Fruit fly (Drosophila melanogaster) whole organism, wandering third instar larva: ENCODE data around the gene CG5645.
A peak's percentile ranks its signal among the peaks of the same experiment; 100 is the strongest.

ENCODE experiments used
- Abd-B ChIP-seq: fragments of >200 bp; optimal IDR thresholded peaks from 2 replicates; lab custom pipeline; 2017; ENCODE audit warnings: missing biosample characterization, missing genetic modification characterization
- CG32264 ChIP-seq: fragments of 200-800 bp; sonication (Bioruptor generic); optimal IDR thresholded peaks from 2 replicates; lab custom pipeline; 2016; ENCODE audit warnings: missing biosample characterization, missing genetic modification characterization
- CG9705 ChIP-seq: fragments of 200-800 bp; sonication (Bioruptor generic); optimal IDR thresholded peaks from 2 replicates; lab custom pipeline; 2018; ENCODE audit warnings: missing biosample characterization, mild to moderate bottlenecking, missing genetic modification characterization
- CrebA ChIP-seq: fragments of 200-800 bp; sonication (Bioruptor generic); optimal IDR thresholded peaks from 2 replicates; lab custom pipeline; 2016; ENCODE audit warnings: missing biosample characterization, mild to moderate bottlenecking, missing genetic modification characterization, borderline replicate concordance
- Dfd ChIP-seq: fragments of >200 bp; optimal IDR thresholded peaks from 2 replicates; lab custom pipeline; 2017; ENCODE audit warnings: missing biosample characterization, missing genetic modification characterization
- Dif ChIP-seq: fragments of 200-275, 200-300 bp; sonication (Bioruptor generic); optimal IDR thresholded peaks from 2 replicates; lab custom pipeline; 2018; ENCODE audit warnings: missing biosample characterization, missing genetic modification characterization; ENCODE audit not compliant: partially characterized antibody
- GATAd ChIP-seq: sonication (Bioruptor generic); optimal IDR thresholded peaks from 2 replicates; lab custom pipeline; 2016; ENCODE audit warnings: missing biosample characterization, missing genetic modification characterization
- HLH106 ChIP-seq: fragments of 200-800 bp; optimal IDR thresholded peaks from 3 replicates; lab custom pipeline; 2019; ENCODE audit warnings: missing biosample characterization, mild to moderate bottlenecking, missing genetic modification characterization, moderate library complexity
- Hnf4 ChIP-seq: fragments of 200-800 bp; sonication (Bioruptor generic); optimal IDR thresholded peaks from 2 replicates; lab custom pipeline; 2016; ENCODE audit warnings: missing biosample characterization, mild to moderate bottlenecking, missing genetic modification characterization
- Hr78 ChIP-seq: fragments of >200 bp; optimal IDR thresholded peaks from 2 replicates; lab custom pipeline; 2017; ENCODE audit warnings: missing biosample characterization, missing genetic modification characterization
- Hr83 ChIP-seq: fragments of 200-300 bp; sonication (Bioruptor generic); optimal IDR thresholded peaks from 2 replicates; lab custom pipeline; 2016; ENCODE audit warnings: missing biosample characterization, mild to moderate bottlenecking, missing genetic modification characterization, moderate library complexity; ENCODE audit not compliant: poor library complexity, severe bottlenecking
- Jra ChIP-seq: sonication (Bioruptor generic); optimal IDR thresholded peaks from 2 replicates; lab custom pipeline; 2016; ENCODE audit warnings: missing biosample characterization, missing genetic modification characterization
- Mio ChIP-seq: sonication (Bioruptor generic); optimal IDR thresholded peaks from 2 replicates; lab custom pipeline; 2016; ENCODE audit warnings: missing biosample characterization, missing genetic modification characterization
- Myc ChIP-seq: fragments of >200 bp; optimal IDR thresholded peaks from 2 replicates; lab custom pipeline; 2017
- N ChIP-seq: fragments of >200 bp; optimal IDR thresholded peaks from 2 replicates; lab custom pipeline; 2018; ENCODE audit warnings: missing biosample characterization, missing external identifiers, missing genetic modification characterization
- OdsH ChIP-seq: fragments of 200-800 bp; sonication (Bioruptor generic); optimal IDR thresholded peaks from 2 replicates; lab custom pipeline; 2016; ENCODE audit warnings: missing biosample characterization, mild to moderate bottlenecking, missing genetic modification characterization
- Rel ChIP-seq, 2 experiments: fragments of 200-800 bp; sonication (Bioruptor generic) in 1 of 2; optimal IDR thresholded peaks; 2 replicates in 1 of 2; 3 replicates in 1 of 2; lab custom pipeline; 2016 to 2019; ENCODE audit warnings: mild to moderate bottlenecking in 2 of 2, missing biosample characterization in 2 of 2, missing genetic modification characterization in 2 of 2, moderate library complexity in 1 of 2
- Sp1 ChIP-seq: fragments of 200-800 bp; sonication (Bioruptor generic); optimal IDR thresholded peaks from 3 replicates; lab custom pipeline; 2019; ENCODE audit warnings: missing biosample characterization, mild to moderate bottlenecking, missing genetic modification characterization, moderate library complexity
- Vsx2 ChIP-seq: fragments of 200-300, 225-300 bp; sonication (Bioruptor generic); optimal IDR thresholded peaks from 2 replicates; lab custom pipeline; 2018; ENCODE audit warnings: missing biosample characterization, missing genetic modification characterization; ENCODE audit not compliant: partially characterized antibody
- br ChIP-seq: fragments of 200-800 bp; sonication (Bioruptor generic); optimal IDR thresholded peaks from 2 replicates; lab custom pipeline; 2016; ENCODE audit warnings: missing biosample characterization, missing genetic modification characterization
- brk ChIP-seq: fragments of 200-800 bp; sonication (Bioruptor generic); optimal IDR thresholded peaks from 2 replicates; lab custom pipeline; 2016; ENCODE audit warnings: missing biosample characterization, mild to moderate bottlenecking, missing genetic modification characterization
- dl ChIP-seq, 2 experiments: fragments of 175-275, 200-275 bp in 1 of 2; fragments of 200-275 bp in 1 of 2; sonication (Bioruptor generic); optimal IDR thresholded peaks; lab custom pipeline; 2018; ENCODE audit warnings: mild to moderate bottlenecking in 2 of 2, missing biosample characterization in 2 of 2, missing genetic modification characterization in 2 of 2, moderate library complexity in 2 of 2; ENCODE audit not compliant: partially characterized antibody in 2 of 2, insufficient read depth in 1 of 2
- dmrt93B ChIP-seq: fragments of 200-800 bp; sonication (Bioruptor generic); optimal IDR thresholded peaks from 2 replicates; lab custom pipeline; 2018; ENCODE audit warnings: missing biosample characterization, mild to moderate bottlenecking, missing genetic modification characterization
- dsf ChIP-seq: sonication (Bioruptor generic); optimal IDR thresholded peaks from 2 replicates; lab custom pipeline; 2016; ENCODE audit warnings: missing biosample characterization, missing genetic modification characterization, borderline replicate concordance
- ey ChIP-seq: fragments of 200-800 bp; sonication (Bioruptor generic); optimal IDR thresholded peaks from 2 replicates; lab custom pipeline; 2016; ENCODE audit warnings: missing biosample characterization, missing genetic modification characterization
- foxo ChIP-seq, 2 experiments: fragments of 200-800 bp; sonication (Bioruptor generic); optimal IDR thresholded peaks; 2 replicates in 1 of 2; 3 replicates in 1 of 2; lab custom pipeline; 2016 to 2017; ENCODE audit warnings: missing biosample characterization in 2 of 2, missing genetic modification characterization in 2 of 2
- fru ChIP-seq: fragments of 200-800 bp; sonication (Bioruptor generic); optimal IDR thresholded peaks from 3 replicates; lab custom pipeline; 2016; ENCODE audit warnings: missing biosample characterization, mild to moderate bottlenecking, missing genetic modification characterization
- h ChIP-seq: fragments of 200-800 bp; sonication (Bioruptor generic); optimal IDR thresholded peaks from 3 replicates; lab custom pipeline; 2016; ENCODE audit warnings: missing biosample characterization, mild to moderate bottlenecking, missing genetic modification characterization
- jim ChIP-seq: fragments of 175-275, 200-325 bp; sonication (Bioruptor generic); optimal IDR thresholded peaks from 2 replicates; lab custom pipeline; 2016; ENCODE audit warnings: missing biosample characterization, mild to moderate bottlenecking, missing genetic modification characterization
- lola ChIP-seq: fragments of >200 bp; optimal IDR thresholded peaks from 2 replicates; lab custom pipeline; 2017; ENCODE audit warnings: missing biosample characterization, missing genetic modification characterization
- pan ChIP-seq: fragments of >200 bp; optimal IDR thresholded peaks from 2 replicates; lab custom pipeline; 2017
- psq ChIP-seq: fragments of 200-800 bp; sonication (Bioruptor generic); optimal IDR thresholded peaks from 3 replicates; lab custom pipeline; 2017; ENCODE audit warnings: missing biosample characterization, mild to moderate bottlenecking, missing genetic modification characterization, moderate library complexity
- rgr ChIP-seq: fragments of 200-800 bp; sonication (Bioruptor generic); optimal IDR thresholded peaks from 3 replicates; lab custom pipeline; 2016; ENCODE audit warnings: missing biosample characterization, mild to moderate bottlenecking, missing genetic modification characterization
- sage ChIP-seq: fragments of 200-800 bp; sonication (Bioruptor generic); optimal IDR thresholded peaks from 2 replicates; lab custom pipeline; 2016; ENCODE audit warnings: missing biosample characterization, mild to moderate bottlenecking, missing genetic modification characterization
- sv ChIP-seq: fragments of 200-800 bp; sonication (Bioruptor generic); optimal IDR thresholded peaks from 3 replicates; lab custom pipeline; 2016; ENCODE audit warnings: missing biosample characterization, missing genetic modification characterization
- tai ChIP-seq: sonication (Bioruptor generic); optimal IDR thresholded peaks from 2 replicates; lab custom pipeline; 2016; ENCODE audit warnings: missing biosample characterization, missing genetic modification characterization
- usp ChIP-seq: fragments of >200 bp; optimal IDR thresholded peaks from 2 replicates; lab custom pipeline; 2017; ENCODE audit warnings: missing biosample characterization, missing genetic modification characterization
- woc ChIP-seq: sonication (Bioruptor generic); optimal IDR thresholded peaks from 2 replicates; lab custom pipeline; 2016; ENCODE audit warnings: missing biosample characterization, mild to moderate bottlenecking, missing genetic modification characterization

The CG5645 gene

DNA sequence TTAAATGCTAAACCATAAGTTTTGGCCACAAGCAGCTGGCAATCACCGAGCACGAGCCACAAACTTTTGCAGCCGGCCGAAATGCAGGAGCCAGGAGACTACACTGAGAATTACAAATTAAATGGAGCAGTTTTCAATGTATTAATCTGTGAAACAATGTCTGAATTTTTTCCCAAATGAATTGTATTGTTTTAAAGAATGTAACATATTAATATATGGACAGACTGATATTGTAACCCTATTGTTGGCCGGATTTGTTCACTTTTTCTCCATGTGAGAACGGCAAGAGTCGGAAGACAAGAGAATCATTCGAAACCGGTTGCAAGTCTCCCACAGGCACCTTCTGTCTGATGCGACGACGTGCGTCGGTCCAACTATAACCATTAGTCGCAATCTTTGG lies 21.4 kb downstream of the CG5645 start:
- TF ChIP-seq Hr83 (GFP tag; lab: Kevin White, UChicago) (no peak), Mio (GFP tag; lab: Kevin White, UChicago) (peak; percentile 22), dl (GFP tag; optimal IDR thresholded peaks at IDR 0.05; lab: Kevin White, UChicago; ENCODE audit: insufficient read depth in 1 of 2, partially characterized antibody in 2 of 2) (no peak), lola (no peak), Abd-B (no peak), h (GFP tag; lab: Kevin White, UChicago) (peak; percentile 93), brk (GFP tag; lab: Kevin White, UChicago) (peak; percentile 86), tai (GFP tag; lab: Kevin White, UChicago) (no peak), CrebA (GFP tag; lab: Kevin White, UChicago) (no peak), Hnf4 (peak; percentile 84), sage (GFP tag; lab: Kevin White, UChicago) (peak; percentile 89), Hr78 (GFP tag; lab: Kevin White, UChicago) (no peak), foxo (GFP tag; optimal IDR thresholded peaks at IDR 0.05; lab: Kevin White, UChicago) (peak; percentile 46 to 93), CG32264 (GFP tag; lab: Kevin White, UChicago) (peak; percentile 82), Rel (GFP tag; optimal IDR thresholded peaks at IDR 0.05; lab: Kevin White, UChicago) (peak; percentile 96), Rel (tag; optimal IDR thresholded peaks at IDR 0.05; lab: Kevin White, UChicago) (peak; percentile 58), HLH106 (tag; lab: Kevin White, UChicago) (peak; percentile 91), usp (no peak), CG9705 (peak; percentile 71), br (GFP tag; lab: Kevin White, UChicago) (peak; percentile 94), woc (GFP tag; lab: Kevin White, UChicago) (peak; percentile 89), OdsH (peak; percentile 93), N (GFP tag; lab: Kevin White, UChicago) (no peak), jim (GFP tag; lab: Kevin White, UChicago) (no peak), psq (GFP tag; lab: Kevin White, UChicago) (peak; percentile 90), Vsx2 (GFP tag; lab: Kevin White, UChicago) (no peak), Jra (peak; percentile 78), dmrt93B (peak; percentile 79), fru (GFP tag; lab: Kevin White, UChicago) (peak; percentile 94), pan (lab: Kevin White, UChicago) (no peak), Dfd (GFP tag; lab: Kevin White, UChicago) (no peak), Sp1 (GFP tag; lab: Kevin White, UChicago) (peak; percentile 89), dsf (GFP tag; lab: Kevin White, UChicago) (peak; percentile 62), rgr (peak; percentile 91), Myc (lab: Kevin White, UChicago) (no peak), Dif (GFP tag; lab: Kevin White, UChicago) (no peak), ey (GFP tag; lab: Kevin White, UChicago) (peak; percentile 93), GATAd (GFP tag; lab: Kevin White, UChicago) (no peak)
- TF ChIP-seq, all 38 proteins: peak for 21

DNA sequence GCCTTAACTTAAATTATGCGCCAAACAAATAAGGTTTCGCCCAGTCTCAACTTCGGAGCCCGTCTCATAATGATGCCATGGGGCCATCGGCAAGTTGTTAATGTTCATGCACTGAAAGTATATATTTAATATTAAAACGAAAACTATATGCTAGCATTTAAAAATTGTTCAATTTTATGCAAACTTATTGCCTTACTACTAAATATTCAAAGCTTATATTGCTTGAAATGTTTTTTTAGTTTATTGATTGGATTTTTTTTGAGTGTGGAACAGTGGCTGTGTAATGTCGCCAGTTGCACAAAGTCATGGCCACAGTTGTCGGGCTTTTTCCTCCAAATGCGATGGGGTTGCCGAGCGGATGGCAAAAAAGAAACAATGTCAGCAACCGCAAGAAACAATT lies 22.3 kb downstream of the CG5645 start:
- TF ChIP-seq foxo (GFP tag; optimal IDR thresholded peaks at IDR 0.05; lab: Kevin White, UChicago) (peak in 1 of 2 experiments; percentile 74), Dfd (GFP tag; lab: Kevin White, UChicago) (no peak), fru (GFP tag; lab: Kevin White, UChicago) (peak; percentile 80), brk (GFP tag; lab: Kevin White, UChicago) (peak; percentile 71), GATAd (GFP tag; lab: Kevin White, UChicago) (no peak), br (GFP tag; lab: Kevin White, UChicago) (peak; percentile 79), Mio (GFP tag; lab: Kevin White, UChicago) (no peak), Myc (lab: Kevin White, UChicago) (no peak), Vsx2 (GFP tag; lab: Kevin White, UChicago) (no peak), tai (GFP tag; lab: Kevin White, UChicago) (peak; percentile 67), Abd-B (no peak), CG9705 (no peak), rgr (peak; percentile 73), h (GFP tag; lab: Kevin White, UChicago) (peak; percentile 82), Rel (GFP tag; optimal IDR thresholded peaks at IDR 0.05; lab: Kevin White, UChicago) (no peak), Rel (tag; optimal IDR thresholded peaks at IDR 0.05; lab: Kevin White, UChicago) (no peak), dl (GFP tag; optimal IDR thresholded peaks at IDR 0.05; lab: Kevin White, UChicago; ENCODE audit: insufficient read depth in 1 of 2, partially characterized antibody in 2 of 2) (no peak), sv (GFP tag; lab: Kevin White, UChicago) (no peak), Jra (peak; percentile 37), pan (lab: Kevin White, UChicago) (no peak), sage (GFP tag; lab: Kevin White, UChicago) (peak; percentile 70), ey (GFP tag; lab: Kevin White, UChicago) (peak; percentile 68), HLH106 (tag; lab: Kevin White, UChicago) (peak; percentile 78), lola (no peak), Hr78 (GFP tag; lab: Kevin White, UChicago) (no peak), Sp1 (GFP tag; lab: Kevin White, UChicago) (peak; percentile 74), CG32264 (GFP tag; lab: Kevin White, UChicago) (peak; percentile 15), woc (GFP tag; lab: Kevin White, UChicago) (peak; percentile 75), N (GFP tag; lab: Kevin White, UChicago) (no peak), usp (no peak), psq (GFP tag; lab: Kevin White, UChicago) (peak; percentile 50), OdsH (peak; percentile 77), Hnf4 (peak; percentile 79), Hr83 (GFP tag; lab: Kevin White, UChicago) (no peak), dmrt93B (peak; percentile 62), dsf (GFP tag; lab: Kevin White, UChicago) (no peak), Dif (GFP tag; lab: Kevin White, UChicago) (no peak), CrebA (GFP tag; lab: Kevin White, UChicago) (no peak), jim (GFP tag; lab: Kevin White, UChicago) (no peak)
